Worm (Caenorhabditis elegans) whole organism, mixed stage, embryonic: ENCODE data around the gene ZC155.4.

ENCODE experiments used
- M03D4.4 ChIP-seq: sonication (generic microtip); optimal IDR thresholded peaks from 2 replicates; lab custom pipeline; 2017; ENCODE audit warnings: mild to moderate bottlenecking, missing genetic modification characterization, missing compliant biosample characterization
- bed-3 ChIP-seq: fragments of 200-800 bp; sonication (Bioruptor generic); optimal IDR thresholded peaks from 3 replicates; lab custom pipeline; 2018; ENCODE audit warnings: mild to moderate bottlenecking, missing genetic modification characterization, moderate library complexity, missing compliant biosample characterization
- blmp-1 ChIP-seq: fragments of 150-350 bp; optimal IDR thresholded peaks from 2 replicates; lab custom pipeline; 2014; ENCODE audit warnings: missing biosample characterization, missing genetic modification characterization
- ceh-39 ChIP-seq: fragments of 150-350 bp; optimal IDR thresholded peaks from 2 replicates; lab custom pipeline; 2014; ENCODE audit warnings: missing biosample characterization, missing genetic modification characterization
- ces-1 ChIP-seq: fragments of 150-350 bp; optimal IDR thresholded peaks from 2 replicates; lab custom pipeline; 2014; ENCODE audit warnings: missing biosample characterization, missing genetic modification reagents, missing genetic modification characterization
- cnd-1 ChIP-seq: fragments of 200-800 bp; sonication (Bioruptor generic); optimal IDR thresholded peaks from 2 replicates; lab custom pipeline; 2018; ENCODE audit warnings: mild to moderate bottlenecking, missing genetic modification characterization, missing compliant biosample characterization
- elt-1 ChIP-seq: sonication (generic microtip); optimal IDR thresholded peaks from 2 replicates; lab custom pipeline; 2017; ENCODE audit warnings: missing genetic modification characterization, mild to moderate bottlenecking, missing compliant biosample characterization, antibody characterized with exemption, moderate library complexity, borderline replicate concordance; ENCODE audit not compliant: insufficient read depth
- elt-3 ChIP-seq: fragments of 150-350 bp; optimal IDR thresholded peaks from 2 replicates; lab custom pipeline; 2014; ENCODE audit warnings: missing biosample characterization, missing genetic modification characterization
- flh-1 ChIP-seq: fragments of 200-800 bp; sonication (Bioruptor generic); optimal IDR thresholded peaks from 2 replicates; lab custom pipeline; 2018; ENCODE audit warnings: mild to moderate bottlenecking, missing genetic modification characterization, moderate library complexity, missing compliant biosample characterization
- ham-2 ChIP-seq: fragments of 200-800 bp; sonication (Bioruptor generic); optimal IDR thresholded peaks from 2 replicates; lab custom pipeline; 2018; ENCODE audit warnings: mild to moderate bottlenecking, missing genetic modification characterization, missing compliant biosample characterization
- hlh-1 ChIP-seq: fragments of 150-350 bp; optimal IDR thresholded peaks from 2 replicates; lab custom pipeline; 2014; ENCODE audit warnings: missing biosample characterization, missing genetic modification reagents, missing genetic modification characterization
- lin-13 ChIP-seq: fragments of 150-350 bp; optimal IDR thresholded peaks from 2 replicates; lab custom pipeline; 2014; ENCODE audit warnings: missing biosample characterization, missing genetic modification characterization
- lin-32 ChIP-seq: fragments of 200-800 bp; sonication (Bioruptor generic); optimal IDR thresholded peaks from 2 replicates; lab custom pipeline; 2018; ENCODE audit warnings: mild to moderate bottlenecking, missing genetic modification characterization, missing compliant biosample characterization
- lsy-2 ChIP-seq: fragments of 150-350 bp; optimal IDR thresholded peaks from 2 replicates; lab custom pipeline; 2014; ENCODE audit warnings: missing biosample characterization, missing genetic modification characterization
- mab-5 ChIP-seq: fragments of 150-350 bp; optimal IDR thresholded peaks from 2 replicates; lab custom pipeline; 2014; ENCODE audit warnings: missing biosample characterization, missing genetic modification characterization
- nhr-12 ChIP-seq: fragments of 150-350 bp; optimal IDR thresholded peaks from 2 replicates; lab custom pipeline; 2014; ENCODE audit warnings: missing biosample characterization, missing genetic modification characterization
- nhr-2 ChIP-seq: fragments of 150-350 bp; optimal IDR thresholded peaks from 2 replicates; lab custom pipeline; 2014; ENCODE audit warnings: missing biosample characterization, missing genetic modification characterization
- nhr-237 ChIP-seq: fragments of 150-350 bp; optimal IDR thresholded peaks from 2 replicates; lab custom pipeline; 2014; ENCODE audit warnings: missing biosample characterization, missing genetic modification characterization
- nhr-28 ChIP-seq: fragments of 150-350 bp; optimal IDR thresholded peaks from 2 replicates; lab custom pipeline; 2014; ENCODE audit warnings: missing biosample characterization, missing genetic modification characterization
- nhr-76 ChIP-seq: sonication (generic microtip); optimal IDR thresholded peaks from 2 replicates; lab custom pipeline; 2017; ENCODE audit warnings: missing biosample characterization, missing genetic modification characterization
- pha-4 ChIP-seq: fragments of 150-350 bp; optimal IDR thresholded peaks from 2 replicates; lab custom pipeline; 2018; ENCODE audit warnings: missing biosample characterization, missing genetic modification reagents, missing genetic modification characterization
- snpc-4 ChIP-seq: fragments of 150-350 bp; optimal IDR thresholded peaks from 2 replicates; lab custom pipeline; 2014; ENCODE audit warnings: missing biosample characterization, missing genetic modification characterization
- sptf-1 ChIP-seq: sonication (generic microtip); optimal IDR thresholded peaks from 2 replicates; lab custom pipeline; 2017; ENCODE audit warnings: mild to moderate bottlenecking, missing genetic modification characterization, moderate library complexity, missing compliant biosample characterization
- unc-120 ChIP-seq: sonication (generic microtip); optimal IDR thresholded peaks from 2 replicates; lab custom pipeline; 2017; ENCODE audit warnings: missing genetic modification characterization, missing compliant biosample characterization; ENCODE audit not compliant: poor library complexity, severe bottlenecking
- unc-39 ChIP-seq: fragments of 150-350 bp; optimal IDR thresholded peaks from 2 replicates; lab custom pipeline; 2014; ENCODE audit warnings: missing biosample characterization, missing genetic modification characterization
- unc-62 ChIP-seq: fragments of 150-350 bp; optimal IDR thresholded peaks from 2 replicates; lab custom pipeline; 2014; ENCODE audit warnings: missing biosample characterization, missing genetic modification reagents, missing genetic modification characterization
- zip-8 ChIP-seq: fragments of 150-350 bp; optimal IDR thresholded peaks from 2 replicates; lab custom pipeline; 2014; ENCODE audit warnings: missing biosample characterization, missing genetic modification characterization
- ztf-11 ChIP-seq: fragments of 150-350 bp; optimal IDR thresholded peaks from 2 replicates; lab custom pipeline; 2014; ENCODE audit warnings: missing biosample characterization, missing genetic modification characterization

ZC155.4 gene

ce11 chrIII:5215375-5215774, at the start of gene ZC155.4:
Gene ZC155.4, minus strand, starts transcription at chrIII:5215475.
- TF ChIP-seq flh-1 (GFP tag; lab: Kevin White, UChicago) (no peak), mab-5 (no peak), nhr-12 (tag; lab: Kevin White, UChicago) (no peak), ham-2 (GFP tag; lab: Kevin White, UChicago) (no peak), unc-120 (tag; lab: Kevin White, UChicago) (no peak), unc-39 (tag; lab: Kevin White, UChicago) (no peak), nhr-237 (tag; lab: Kevin White, UChicago) (no peak), ces-1 (GFP tag; lab: Kevin White, UChicago) (no peak), ceh-39 (tag; lab: Kevin White, UChicago) (no peak)

- no peak for TF ChIP-seq hlh-1 (tag; lab: Kevin White, UChicago)
- TF ChIP-seq elt-3 (tag; lab: Kevin White, UChicago) = no peak
- TF ChIP-seq lin-13 (tag; lab: Kevin White, UChicago) = no peak
- TF ChIP-seq nhr-28 (tag; lab: Kevin White, UChicago) = no peak
- TF ChIP-seq lin-32 (GFP tag; lab: Kevin White, UChicago) = no peak
- no peak for TF ChIP-seq elt-1 (tag; lab: Kevin White, UChicago)
- TF ChIP-seq sptf-1 (tag; lab: Kevin White, UChicago) = no peak
- TF ChIP-seq unc-39 (tag; lab: Kevin White, UChicago) = no peak
- TF ChIP-seq blmp-1 (tag; lab: Kevin White, UChicago) = no peak
- no peak for TF ChIP-seq flh-1 (GFP tag; lab: Kevin White, UChicago)
- no peak for TF ChIP-seq nhr-2 (tag; lab: Kevin White, UChicago)
- no peak for TF ChIP-seq nhr-237 (tag; lab: Kevin White, UChicago)
- no peak for TF ChIP-seq snpc-4
- no peak for TF ChIP-seq nhr-76
- TF ChIP-seq M03D4.4 (tag; lab: Kevin White, UChicago) = no peak
- TF ChIP-seq ham-2 (GFP tag; lab: Kevin White, UChicago) = no peak
- TF ChIP-seq, all 35 proteins: peak for 0
Measured at ce11 chrIII:5264813-5265212, 49.5 kb upstream of the ZC155.4 start, which contains the start of gene gro-1. Gene gro-1, plus strand, starts transcription at chrIII:5265113.

- TF ChIP-seq elt-3 (tag; lab: Kevin White, UChicago) = no peak
- no peak for TF ChIP-seq nhr-28 (tag; lab: Kevin White, UChicago)
- TF ChIP-seq mab-5 = no peak
- no peak for TF ChIP-seq blmp-1 (tag; lab: Kevin White, UChicago)
- no peak for TF ChIP-seq ham-2 (GFP tag; lab: Kevin White, UChicago)
Measured at ce11 chrIII:5263299-5263993, 48.2 kb upstream of the ZC155.4 start, which contains the start of the genes C34E10.9 and hap-1. Gene C34E10.9, minus strand, starts transcription at chrIII:5263399. Gene hap-1, plus strand, starts transcription at chrIII:5263943.

ce11 chrIII:5260394-5260793, 45.1 kb upstream of the ZC155.4 start, which contains the start of gene gop-3:
Gene gop-3, plus strand, starts transcription at chrIII:5260694.
- TF ChIP-seq ham-2 (GFP tag; lab: Kevin White, UChicago) (no peak), pha-4 (tag; lab: Kevin White, UChicago) (no peak), ces-1 (GFP tag; lab: Kevin White, UChicago) (no peak), hlh-1 (tag; lab: Kevin White, UChicago) (no peak), M03D4.4 (tag; lab: Kevin White, UChicago) (no peak), nhr-2 (tag; lab: Kevin White, UChicago) (no peak), unc-120 (tag; lab: Kevin White, UChicago) (no peak), sptf-1 (tag; lab: Kevin White, UChicago) (no peak), blmp-1 (tag; lab: Kevin White, UChicago) (no peak), bed-3 (GFP tag; lab: Kevin White, UChicago) (no peak), cnd-1 (no peak), lsy-2 (tag; lab: Kevin White, UChicago) (no peak), unc-62 (GFP tag; lab: Kevin White, UChicago) (no peak), zip-8 (tag; lab: Kevin White, UChicago) (no peak), snpc-4 (no peak)

- no peak for TF ChIP-seq unc-39 (tag; lab: Kevin White, UChicago)
- TF ChIP-seq unc-120 (tag; lab: Kevin White, UChicago) = no peak
- TF ChIP-seq ztf-11 = no peak
- no peak for TF ChIP-seq nhr-28 (tag; lab: Kevin White, UChicago)
- TF ChIP-seq elt-3 (tag; lab: Kevin White, UChicago) = no peak
- no peak for TF ChIP-seq ceh-39 (tag; lab: Kevin White, UChicago)
- TF ChIP-seq nhr-237 (tag; lab: Kevin White, UChicago) = no peak
- TF ChIP-seq pha-4 (tag; lab: Kevin White, UChicago) = no peak
Measured at ce11 chrIII:5258918-5259317, 43.6 kb upstream of the ZC155.4 start, which contains the start of gene gop-2. Gene gop-2, plus strand, starts transcription at chrIII:5259023.
